Worm (Caenorhabditis elegans) whole organism, mixed stage, embryonic: Measurements from ENCODE around the gene odd-1.

Experiments
- blmp-1 ChIP-seq: fragments of 150-350 bp; optimal IDR thresholded peaks from 2 replicates; lab custom pipeline; 2014; ENCODE audit warnings: missing biosample characterization, missing genetic modification characterization
- elt-1 ChIP-seq: sonication (generic microtip); optimal IDR thresholded peaks from 2 replicates; lab custom pipeline; 2017; ENCODE audit warnings: missing genetic modification characterization, mild to moderate bottlenecking, missing compliant biosample characterization, antibody characterized with exemption, moderate library complexity, borderline replicate concordance; ENCODE audit not compliant: insufficient read depth
- elt-3 ChIP-seq: fragments of 150-350 bp; optimal IDR thresholded peaks from 2 replicates; lab custom pipeline; 2014; ENCODE audit warnings: missing biosample characterization, missing genetic modification characterization
- flh-1 ChIP-seq: fragments of 200-800 bp; sonication (Bioruptor generic); optimal IDR thresholded peaks from 2 replicates; lab custom pipeline; 2018; ENCODE audit warnings: mild to moderate bottlenecking, missing genetic modification characterization, moderate library complexity, missing compliant biosample characterization
- ham-2 ChIP-seq: fragments of 200-800 bp; sonication (Bioruptor generic); optimal IDR thresholded peaks from 2 replicates; lab custom pipeline; 2018; ENCODE audit warnings: mild to moderate bottlenecking, missing genetic modification characterization, missing compliant biosample characterization
- lin-13 ChIP-seq: fragments of 150-350 bp; optimal IDR thresholded peaks from 2 replicates; lab custom pipeline; 2014; ENCODE audit warnings: missing biosample characterization, missing genetic modification characterization
- mep-1 ChIP-seq: fragments of 150-350 bp; optimal IDR thresholded peaks from 2 replicates; lab custom pipeline; 2017; ENCODE audit warnings: missing biosample characterization, missing genetic modification reagents, missing genetic modification characterization, inconsistent platforms
- nhr-12 ChIP-seq: fragments of 150-350 bp; optimal IDR thresholded peaks from 2 replicates; lab custom pipeline; 2014; ENCODE audit warnings: missing biosample characterization, missing genetic modification characterization
- nhr-28 ChIP-seq: fragments of 150-350 bp; optimal IDR thresholded peaks from 2 replicates; lab custom pipeline; 2014; ENCODE audit warnings: missing biosample characterization, missing genetic modification characterization
- nhr-76 ChIP-seq: sonication (generic microtip); optimal IDR thresholded peaks from 2 replicates; lab custom pipeline; 2017; ENCODE audit warnings: missing biosample characterization, missing genetic modification characterization
- pha-4 ChIP-seq: fragments of 150-350 bp; optimal IDR thresholded peaks from 2 replicates; lab custom pipeline; 2018; ENCODE audit warnings: missing biosample characterization, missing genetic modification reagents, missing genetic modification characterization
- snpc-4 ChIP-seq: fragments of 150-350 bp; optimal IDR thresholded peaks from 2 replicates; lab custom pipeline; 2014; ENCODE audit warnings: missing biosample characterization, missing genetic modification characterization
- ztf-11 ChIP-seq: fragments of 150-350 bp; optimal IDR thresholded peaks from 2 replicates; lab custom pipeline; 2014; ENCODE audit warnings: missing biosample characterization, missing genetic modification characterization

DNA sequence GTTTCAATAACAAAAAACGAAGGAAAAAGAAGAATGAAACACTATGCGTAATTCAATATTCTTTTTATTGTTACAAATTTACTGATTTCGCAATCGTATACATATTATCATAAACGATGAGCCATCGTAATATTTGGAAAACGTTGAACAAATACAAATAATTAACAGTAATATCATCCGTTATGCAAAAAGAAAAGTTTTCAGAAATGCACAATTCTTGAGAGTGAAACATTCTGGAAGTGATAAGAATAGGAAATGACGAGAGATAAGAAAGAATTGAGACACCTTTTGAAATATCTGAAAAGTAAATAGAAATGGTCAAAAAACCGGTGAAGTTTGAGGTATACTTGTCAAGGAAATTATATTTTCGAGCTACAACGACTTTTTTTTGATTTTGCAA lies 26.6 kb upstream of the odd-1 start:
- no peak for TF ChIP-seq blmp-1 (tag; lab: Kevin White, UChicago)
- TF ChIP-seq mep-1 (tag; lab: Kevin White, UChicago), result no peak
- TF ChIP-seq nhr-76 (tag; lab: Kevin White, UChicago), result no peak
- TF ChIP-seq ztf-11 (tag; lab: Kevin White, UChicago), result no peak
- TF ChIP-seq elt-3 (tag; lab: Kevin White, UChicago), result no peak
- TF ChIP-seq snpc-4, result no peak
- TF ChIP-seq nhr-28 (tag; lab: Kevin White, UChicago), result no peak
- no peak for TF ChIP-seq pha-4
- TF ChIP-seq nhr-12 (tag; lab: Kevin White, UChicago), result no peak
- TF ChIP-seq lin-13 (tag; lab: Kevin White, UChicago), result no peak
- no peak for TF ChIP-seq ham-2 (GFP tag; lab: Kevin White, UChicago)
- TF ChIP-seq flh-1 (GFP tag; lab: Kevin White, UChicago), result no peak
- TF ChIP-seq elt-1, result no peak
